Worm (Caenorhabditis elegans) whole organism, early embryonic: ENCODE results near the gene hsp-110.

Experiments used
- B0310.2 ChIP-seq: sonication (generic microtip); optimal IDR thresholded peaks from 2 replicates; lab custom pipeline; 2016; ENCODE audit warnings: mild to moderate bottlenecking, missing genetic modification characterization, missing compliant biosample characterization
- aly-1 ChIP-seq: sonication (generic microtip); optimal IDR thresholded peaks from 2 replicates; lab custom pipeline; 2016; ENCODE audit warnings: missing genetic modification characterization, missing compliant biosample characterization
- ama-1 ChIP-seq: fragments of 150-350 bp; optimal IDR thresholded peaks from 2 replicates; lab custom pipeline; 2014
- ceh-13 ChIP-seq: fragments of 200-800 bp; sonication (Bioruptor generic); optimal IDR thresholded peaks from 2 replicates; lab custom pipeline; 2018; ENCODE audit warnings: mild to moderate bottlenecking, missing genetic modification characterization, missing compliant biosample characterization
- hnd-1 ChIP-seq: sonication (generic microtip); optimal IDR thresholded peaks from 2 replicates; lab custom pipeline; 2016; ENCODE audit warnings: missing genetic modification characterization, missing compliant biosample characterization
- scrt-1 ChIP-seq: fragments of 200-800 bp; sonication (Bioruptor generic); IDR thresholded peaks from 2 replicates; pipeline ENCODE4 v1.3.6; 2022; ENCODE audit warnings: missing genetic modification characterization, missing compliant biosample characterization
- tbx-11 ChIP-seq: fragments of 200-800 bp; sonication (Bioruptor generic); IDR thresholded peaks from 2 replicates; pipeline ENCODE4 v1.3.6; 2022; ENCODE audit warnings: missing genetic modification characterization, missing compliant biosample characterization
- tbx-37 ChIP-seq: fragments of 200-800 bp; sonication (Bioruptor generic); conservative IDR thresholded peaks from 2 replicates; pipeline ENCODE4 v1.3.6; 2022; ENCODE audit warnings: missing genetic modification reagents, missing genetic modification characterization, missing compliant biosample characterization
- tra-4 ChIP-seq: sonication (generic microtip); optimal IDR thresholded peaks from 2 replicates; lab custom pipeline; 2017; ENCODE audit warnings: missing genetic modification characterization, missing compliant biosample characterization

- no peak for TF ChIP-seq ama-1 (lab: Kevin White, UChicago)
- no peak for TF ChIP-seq tbx-11 (GFP tag; lab: Robert Waterston, UW)
- no peak for TF ChIP-seq aly-1 (tag; lab: Kevin White, UChicago)
- no peak for TF ChIP-seq tra-4
- no peak for TF ChIP-seq scrt-1 (GFP tag; lab: Robert Waterston, UW)
- TF ChIP-seq ceh-13 (GFP tag; lab: Kevin White, UChicago), result no peak
- no peak for TF ChIP-seq B0310.2 (tag; lab: Kevin White, UChicago)
- TF ChIP-seq hnd-1, result no peak
- no peak for TF ChIP-seq tbx-37 (GFP tag; lab: Robert Waterston, UW)
Observed at ce11 chrIII:8439312-8439711, 7.4 kb downstream of the hsp-110 start, which contains the start of gene pqn-96.
